Worm (Caenorhabditis elegans): Measurements from ENCODE around the gene apd-3.

apd-3 gene

ce11 chrII:3553453-3553852 lies 7.2 kb upstream of the apd-3 start, which contains the start of gene dnc-3:
dnc-3 (plus strand) TSS chrII:3553724.
- TF ChIP-seq F13H6.1 (tag; optimal IDR thresholded peaks at IDR 0.05) (peak; percentile 58), C34F6.9 (tag; optimal IDR thresholded peaks at IDR 0.05) (peak; percentile 68), nhr-6 (tag; optimal IDR thresholded peaks at IDR 0.05) (peak; percentile 23), Y55F3AM.14 (GFP tag; optimal IDR thresholded peaks at IDR 0.05) (no peak), unc-39 (tag; optimal IDR thresholded peaks at IDR 0.05) (no peak), ceh-16 (tag; optimal IDR thresholded peaks at IDR 0.05) (no peak), mab-5 (tag; optimal IDR thresholded peaks at IDR 0.05) (no peak), nhr-21 (tag; optimal IDR thresholded peaks at IDR 0.05) (peak; percentile 28), crh-2 (tag; optimal IDR thresholded peaks at IDR 0.05) (peak; percentile 8), alr-1 (tag; optimal IDR thresholded peaks at IDR 0.05) (no peak), ztf-11 (tag; optimal IDR thresholded peaks at IDR 0.05) (no peak), lin-13 (GFP tag; optimal IDR thresholded peaks at IDR 0.05) (peak; percentile 71), unc-55 (GFP tag; optimal IDR thresholded peaks at IDR 0.05) (peak; percentile 45), nhr-129 (tag; optimal IDR thresholded peaks at IDR 0.05) (peak; percentile 13), lsy-2 (tag; optimal IDR thresholded peaks at IDR 0.05) (peak; percentile 65 to 86), fos-1 (tag; optimal IDR thresholded peaks at IDR 0.05) (peak; percentile 10), skn-1 (tag; optimal IDR thresholded peaks at IDR 0.05) (no peak), sem-4 (tag; optimal IDR thresholded peaks at IDR 0.05) (no peak), mdl-1 (tag; optimal IDR thresholded peaks at IDR 0.05) (no peak), R02D3.7 (tag; optimal IDR thresholded peaks at IDR 0.05) (no peak), sma-3 (GFP tag; optimal IDR thresholded peaks at IDR 0.05) (peak; percentile 66), ZK546.5 (tag; optimal IDR thresholded peaks at IDR 0.05) (no peak), elt-3 (tag; optimal IDR thresholded peaks at IDR 0.05) (no peak), nhr-25 (tag; optimal IDR thresholded peaks at IDR 0.05) (peak; percentile 57), gmeb-1 (tag; optimal IDR thresholded peaks at IDR 0.05) (peak; percentile 55)

ce11 chrII:3550352-3550751 lies 4.1 kb upstream of the apd-3 start, which contains the start of gene W10G11.19:
W10G11.19 (plus strand) TSS chrII:3550652.
- no peak for TF ChIP-seq mab-5 (tag; optimal IDR thresholded peaks at IDR 0.05)
- TF ChIP-seq fos-1 (tag; optimal IDR thresholded peaks at IDR 0.05) = peak; percentile 38

ce11 chrII:3547282-3547681 lies 1.1 kb upstream of the apd-3 start:
- TF ChIP-seq unc-55 (GFP tag; optimal IDR thresholded peaks at IDR 0.05) (peak; percentile 66), snpc-4 (tag; optimal IDR thresholded peaks at IDR 0.05) (peak; percentile 16), nhr-6 (tag; optimal IDR thresholded peaks at IDR 0.05) (no peak), nhr-23 (tag; optimal IDR thresholded peaks at IDR 0.05) (no peak), sem-4 (tag; optimal IDR thresholded peaks at IDR 0.05) (no peak), mab-5 (tag; optimal IDR thresholded peaks at IDR 0.05) (peak; percentile 46), lin-13 (GFP tag; optimal IDR thresholded peaks at IDR 0.05) (peak; percentile 40), C34F6.9 (tag; optimal IDR thresholded peaks at IDR 0.05) (peak; percentile 66), sma-9 (GFP tag; optimal IDR thresholded peaks at IDR 0.05) (no peak), sma-9 (tag; optimal IDR thresholded peaks at IDR 0.05) (no peak), lin-39 (tag; optimal IDR thresholded peaks at IDR 0.05) (no peak), R02D3.7 (tag; optimal IDR thresholded peaks at IDR 0.05) (no peak), lsy-2 (tag; optimal IDR thresholded peaks at IDR 0.05) (peak in 1 of 2 experiments; percentile 68), ztf-4 (tag; optimal IDR thresholded peaks at IDR 0.05) (no peak), zag-1 (tag; optimal IDR thresholded peaks at IDR 0.05) (peak; percentile 42), nhr-129 (tag; optimal IDR thresholded peaks at IDR 0.05) (peak; percentile 40), ztf-11 (tag; optimal IDR thresholded peaks at IDR 0.05) (no peak), mdl-1 (tag; optimal IDR thresholded peaks at IDR 0.05) (peak in 1 of 2 experiments; percentile 38)

- TF ChIP-seq ceh-82 (tag; optimal IDR thresholded peaks at IDR 0.05) = no peak
- no peak for TF ChIP-seq elt-3 (tag; optimal IDR thresholded peaks at IDR 0.05)
- no peak for TF ChIP-seq snpc-4 (tag; optimal IDR thresholded peaks at IDR 0.05)
- TF ChIP-seq egl-27 (tag; optimal IDR thresholded peaks at IDR 0.05) = no peak
- TF ChIP-seq R02D3.7 (tag; optimal IDR thresholded peaks at IDR 0.05) = no peak
- TF ChIP-seq ztf-1 (GFP tag; conservative IDR thresholded peaks at IDR 0.05) = no peak
- TF ChIP-seq ztf-11 (tag; optimal IDR thresholded peaks at IDR 0.05) = no peak
- no peak for TF ChIP-seq nhr-23 (tag; optimal IDR thresholded peaks at IDR 0.05)
- no peak for TF ChIP-seq nhr-237 (tag; optimal IDR thresholded peaks at IDR 0.05)
- no peak for TF ChIP-seq nhr-6 (tag; optimal IDR thresholded peaks at IDR 0.05)
- TF ChIP-seq mdl-1 (tag; optimal IDR thresholded peaks at IDR 0.05) = no peak
- TF ChIP-seq ztf-4 (tag; optimal IDR thresholded peaks at IDR 0.05) = no peak
- TF ChIP-seq lin-13 (GFP tag; optimal IDR thresholded peaks at IDR 0.05) = no peak
Measured at ce11 chrII:3540151-3540550, 6.1 kb downstream of the apd-3 start.

Data from whole organism, L2 larva.